Worm (Caenorhabditis elegans) whole organism, L1 larva: ENCODE data around the gene ZK550.2.
A peak's percentile ranks its signal among the peaks of the same experiment; 100 is the strongest.

Experiments used
- C04F5.9 ChIP-seq: sonication (generic microtip); optimal IDR thresholded peaks from 2 replicates; lab custom pipeline; 2016; ENCODE audit warnings: missing genetic modification characterization, missing compliant biosample characterization
- Y116A8C.19 ChIP-seq: sonication (generic microtip); optimal IDR thresholded peaks from 2 replicates; lab custom pipeline; 2016; ENCODE audit warnings: missing compliant biosample characterization, missing genetic modification characterization, borderline replicate concordance
- aha-1 ChIP-seq: fragments of 150-350 bp; optimal IDR thresholded peaks from 2 replicates; lab custom pipeline; 2014; ENCODE audit warnings: missing biosample characterization, missing genetic modification characterization
- aly-2 ChIP-seq: fragments of 150-350 bp; optimal IDR thresholded peaks from 2 replicates; lab custom pipeline; 2014; ENCODE audit warnings: missing biosample characterization, missing genetic modification characterization
- ama-1 ChIP-seq: fragments of 150-350 bp; optimal IDR thresholded peaks from 2 replicates; lab custom pipeline; 2014
- ceh-63 ChIP-seq: fragments of 200-800 bp; sonication (Bioruptor generic); optimal IDR thresholded peaks from 2 replicates; lab custom pipeline; 2018; ENCODE audit warnings: mild to moderate bottlenecking, missing genetic modification characterization, missing compliant biosample characterization
- ceh-88 ChIP-seq: fragments of 200-800 bp; sonication (Bioruptor generic); IDR thresholded peaks from 2 replicates; pipeline ENCODE4 v1.3.6; 2022; ENCODE audit warnings: missing genetic modification characterization, missing compliant biosample characterization
- ces-1 ChIP-seq: fragments of 150-350 bp; optimal IDR thresholded peaks from 2 replicates; lab custom pipeline; 2014; ENCODE audit warnings: missing biosample characterization, missing genetic modification reagents, missing genetic modification characterization
- dpl-1 ChIP-seq, 3 experiments: fragments of 150-350 bp in 2 of 3; sonication (generic microtip) in 1 of 3; optimal IDR thresholded peaks; 2 replicates each; lab custom pipeline; 2014 to 2017; ENCODE audit warnings: missing biosample characterization in 3 of 3, missing genetic modification characterization in 3 of 3, missing genetic modification reagents in 3 of 3
- efl-1 ChIP-seq, 4 experiments: fragments of 150-350 bp; optimal IDR thresholded peaks in 3 of 4; peaks in 1 of 4; 1 replicate in 1 of 4; 2 replicates in 3 of 4; lab custom pipeline; 2014; ENCODE audit warnings: missing biosample characterization in 2 of 4, missing genetic modification characterization in 2 of 4, missing genetic modification reagents in 2 of 4
- efl-3 ChIP-seq: fragments of 200-800 bp; sonication (Bioruptor generic); optimal IDR thresholded peaks from 2 replicates; lab custom pipeline; 2018; ENCODE audit warnings: mild to moderate bottlenecking, missing genetic modification characterization, missing compliant biosample characterization
- egl-13 ChIP-seq: sonication (generic microtip); optimal IDR thresholded peaks from 2 replicates; lab custom pipeline; 2016; ENCODE audit warnings: missing genotype, missing genetic modification reagents, missing genetic modification characterization, missing compliant biosample characterization
- egl-27 ChIP-seq, 2 experiments: fragments of 150-350 bp in 1 of 2; sonication (generic microtip); optimal IDR thresholded peaks; 3 replicates each; lab custom pipeline; 2017 to 2018; ENCODE audit warnings: missing biosample characterization in 2 of 2, missing genetic modification characterization in 2 of 2, missing genetic modification reagents in 2 of 2
- elt-3 ChIP-seq, 6 experiments: fragments of 150-350 bp in 1 of 6; sonication (generic microtip); optimal IDR thresholded peaks; 2 replicates each; lab custom pipeline; 2017 to 2018; ENCODE audit warnings: missing biosample characterization in 6 of 6, missing genetic modification characterization in 6 of 6, inconsistent platforms in 1 of 6
- ets-5 ChIP-seq: fragments of 200-800 bp; sonication (Bioruptor generic); IDR thresholded peaks from 2 replicates; pipeline ENCODE4 v1.3.6; 2022; ENCODE audit warnings: missing genetic modification characterization, missing compliant biosample characterization
- fkh-10 ChIP-seq: sonication (generic microtip); optimal IDR thresholded peaks from 2 replicates; lab custom pipeline; 2017; ENCODE audit warnings: missing biosample characterization, missing genetic modification reagents, missing genetic modification characterization
- fkh-4 ChIP-seq: sonication (generic microtip); optimal IDR thresholded peaks from 2 replicates; lab custom pipeline; 2016; ENCODE audit warnings: missing compliant biosample characterization, missing genetic modification characterization, borderline replicate concordance
- fkh-8 ChIP-seq: sonication (generic microtip); optimal IDR thresholded peaks from 2 replicates; lab custom pipeline; 2016; ENCODE audit warnings: mild to moderate bottlenecking, missing genetic modification characterization, missing compliant biosample characterization
- irx-1 ChIP-seq: sonication (generic microtip); optimal IDR thresholded peaks from 2 replicates; lab custom pipeline; 2016; ENCODE audit warnings: missing genetic modification characterization, missing compliant biosample characterization
- isw-1 ChIP-seq: fragments of 200-800 bp; sonication (Bioruptor generic); IDR thresholded peaks from 2 replicates; pipeline ENCODE4 v1.3.6; 2022; ENCODE audit warnings: missing genetic modification characterization, missing compliant biosample characterization
- lin-13 ChIP-seq: fragments of 150-350 bp; optimal IDR thresholded peaks from 2 replicates; lab custom pipeline; 2014; ENCODE audit warnings: missing biosample characterization, missing genetic modification reagents, missing genetic modification characterization
- lin-35 ChIP-seq, 2 experiments: fragments of 150-350 bp; optimal IDR thresholded peaks; 2 replicates each; lab custom pipeline; 2014; ENCODE audit warnings: missing biosample characterization in 2 of 2, missing genetic modification characterization in 2 of 2, missing genetic modification reagents in 2 of 2
- lin-39 ChIP-seq: fragments of 150-350 bp; optimal IDR thresholded peaks from 2 replicates; lab custom pipeline; 2014; ENCODE audit warnings: missing biosample characterization, missing genetic modification reagents, missing genetic modification characterization
- lir-3 ChIP-seq: sonication (generic microtip); optimal IDR thresholded peaks from 2 replicates; lab custom pipeline; 2016; ENCODE audit warnings: mild to moderate bottlenecking, missing genetic modification characterization, moderate library complexity, missing compliant biosample characterization; ENCODE audit not compliant: poor library complexity
- lsy-2 ChIP-seq, 2 experiments: fragments of 150-350 bp; optimal IDR thresholded peaks; 2 replicates each; lab custom pipeline; 2014; ENCODE audit warnings: missing biosample characterization in 2 of 2, missing genetic modification characterization in 2 of 2
- mab-9 ChIP-seq: fragments of 200-800 bp; sonication (Bioruptor generic); IDR thresholded peaks from 2 replicates; pipeline ENCODE4 v1.3.6; 2022; ENCODE audit warnings: missing genetic modification reagents, missing genetic modification characterization, missing compliant biosample characterization
- mdl-1 ChIP-seq, 2 experiments: fragments of 150-350 bp; optimal IDR thresholded peaks; 2 replicates each; lab custom pipeline; 2014 to 2017; ENCODE audit warnings: missing biosample characterization in 2 of 2, missing genetic modification characterization in 2 of 2, inconsistent platforms in 1 of 2
- mep-1 ChIP-seq: fragments of 150-350 bp; optimal IDR thresholded peaks from 2 replicates; lab custom pipeline; 2014; ENCODE audit warnings: missing biosample characterization, missing genetic modification characterization
- nhr-19 ChIP-seq: fragments of 200-800 bp; sonication (Bioruptor generic); conservative IDR thresholded peaks from 2 replicates; pipeline ENCODE4 v1.3.6; 2022; ENCODE audit warnings: missing genetic modification characterization, missing compliant biosample characterization
- nhr-20 ChIP-seq: sonication (generic microtip); optimal IDR thresholded peaks from 2 replicates; lab custom pipeline; 2016; ENCODE audit warnings: mild to moderate bottlenecking, missing genetic modification characterization, missing compliant biosample characterization
- nhr-76 ChIP-seq: sonication (generic microtip); optimal IDR thresholded peaks from 2 replicates; lab custom pipeline; 2017; ENCODE audit warnings: missing biosample characterization, missing genetic modification characterization
- nhr-85 ChIP-seq: sonication (generic microtip); peaks from one replicate; lab custom pipeline; 2016; ENCODE audit warnings: missing genetic modification characterization, inconsistent platforms, missing compliant biosample characterization
- pag-3 ChIP-seq: sonication (generic microtip); optimal IDR thresholded peaks from 2 replicates; lab custom pipeline; 2017; ENCODE audit warnings: missing genetic modification characterization, mild to moderate bottlenecking, missing compliant biosample characterization, antibody characterized with exemption, borderline replicate concordance; ENCODE audit not compliant: insufficient read depth
- pqm-1 ChIP-seq: sonication (generic microtip); optimal IDR thresholded peaks from 3 replicates; lab custom pipeline; 2017; ENCODE audit warnings: missing biosample characterization, missing genetic modification characterization
- skn-1 ChIP-seq: fragments of 150-350 bp; optimal IDR thresholded peaks from 2 replicates; lab custom pipeline; 2014; ENCODE audit warnings: missing biosample characterization, missing genetic modification characterization
- snpc-4 ChIP-seq: fragments of 150-350 bp; optimal IDR thresholded peaks from 2 replicates; lab custom pipeline; 2014; ENCODE audit warnings: missing biosample characterization, missing genetic modification characterization
- snu-23 ChIP-seq: sonication (generic microtip); optimal IDR thresholded peaks from 2 replicates; lab custom pipeline; 2016; ENCODE audit warnings: missing genetic modification characterization, missing compliant biosample characterization
- sup-37 ChIP-seq: fragments of 200-800 bp; sonication (Bioruptor generic); optimal IDR thresholded peaks from 2 replicates; lab custom pipeline; 2018; ENCODE audit warnings: mild to moderate bottlenecking, missing genetic modification characterization, missing compliant biosample characterization
- tbx-2 ChIP-seq: sonication (generic microtip); optimal IDR thresholded peaks from 2 replicates; lab custom pipeline; 2016; ENCODE audit warnings: missing genetic modification characterization, missing compliant biosample characterization
- unc-30 ChIP-seq: sonication (generic microtip); optimal IDR thresholded peaks from 2 replicates; lab custom pipeline; 2017; ENCODE audit warnings: missing biosample characterization, missing genetic modification characterization
- unc-62 ChIP-seq: fragments of 150-350 bp; optimal IDR thresholded peaks from 2 replicates; lab custom pipeline; 2014; ENCODE audit warnings: missing biosample characterization, missing genetic modification reagents, missing genetic modification characterization
- vab-15 ChIP-seq: sonication (generic microtip); optimal IDR thresholded peaks from 2 replicates; lab custom pipeline; 2017; ENCODE audit warnings: missing genotype, mild to moderate bottlenecking, missing genetic modification characterization, missing compliant biosample characterization
- ztf-4 ChIP-seq: fragments of 150-350 bp; optimal IDR thresholded peaks from 2 replicates; lab custom pipeline; 2014; ENCODE audit warnings: missing biosample characterization, missing genetic modification characterization

Gene ZK550.2

DNA sequence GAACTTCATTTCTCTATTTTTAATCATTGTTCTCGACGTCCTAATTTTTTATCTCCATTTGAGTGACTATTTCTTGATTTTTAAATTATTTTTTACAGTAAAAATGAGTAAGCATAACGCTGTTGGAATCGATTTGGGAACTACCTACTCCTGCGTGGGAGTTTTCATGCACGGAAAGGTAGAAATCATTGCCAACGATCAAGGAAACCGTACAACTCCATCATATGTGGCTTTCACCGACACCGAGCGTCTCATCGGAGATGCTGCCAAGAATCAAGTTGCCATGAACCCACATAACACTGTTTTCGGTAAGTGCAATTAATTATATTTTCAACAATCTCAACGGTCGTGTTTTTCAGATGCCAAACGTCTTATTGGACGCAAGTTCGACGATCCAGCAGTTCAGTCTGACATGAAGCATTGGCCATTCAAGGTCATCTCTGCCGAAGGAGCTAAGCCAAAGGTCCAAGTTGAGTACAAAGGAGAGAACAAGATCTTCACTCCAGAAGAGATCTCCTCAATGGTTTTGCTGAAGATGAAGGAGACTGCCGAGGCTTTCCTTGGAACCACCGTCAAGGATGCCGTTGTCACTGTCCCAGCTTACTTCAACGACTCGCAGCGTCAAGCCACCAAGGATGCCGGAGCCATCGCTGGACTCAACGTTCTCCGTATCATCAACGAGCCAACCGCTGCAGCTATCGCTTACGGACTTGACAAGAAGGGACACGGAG lies 33.6 kb downstream of the ZK550.2 start, which contains the start of gene hsp-1:
Gene hsp-1 (plus strand): TSS at position 99 of the 731 bp plus-strand sequence.
- peak; percentile 46 for TF ChIP-seq ama-1 (lab: Kevin White, UChicago)
- peak; percentile 50; the same call in 1 of the 2 replicates for TF ChIP-seq mab-9 (GFP tag; lab: Robert Waterston, UW)
- TF ChIP-seq ceh-88 (GFP tag; lab: Robert Waterston, UW) = no peak
- TF ChIP-seq lir-3 (tag; lab: Kevin White, UChicago) = no peak
- TF ChIP-seq egl-27 (tag; optimal IDR thresholded peaks at IDR 0.05; lab: Kevin White, UChicago) = no peak
- no peak for TF ChIP-seq fkh-10 (GFP tag; lab: Kevin White, UChicago)
- no peak for TF ChIP-seq mdl-1 (tag; optimal IDR thresholded peaks at IDR 0.05; lab: Kevin White, UChicago)
- no peak for TF ChIP-seq snpc-4 (tag; lab: Kevin White, UChicago)
- TF ChIP-seq egl-13 (tag; lab: Kevin White, UChicago) = no peak
- TF ChIP-seq sup-37 (GFP tag; lab: Kevin White, UChicago) = no peak
- TF ChIP-seq pqm-1 (tag; lab: Kevin White, UChicago) = no peak
- TF ChIP-seq pag-3 (tag; lab: Kevin White, UChicago) = no peak
- TF ChIP-seq ztf-4 = no peak
- TF ChIP-seq efl-3 = no peak
- no peak for TF ChIP-seq Y116A8C.19
- peak; percentile 17 for TF ChIP-seq skn-1 (tag; lab: Kevin White, UChicago)
- TF ChIP-seq aly-2 = no peak
- TF ChIP-seq snu-23 (GFP tag; lab: Kevin White, UChicago) = no peak
- peak; percentile 71 for TF ChIP-seq ceh-63 (GFP tag; lab: Kevin White, UChicago)
- no peak for TF ChIP-seq unc-30 (tag; lab: Kevin White, UChicago)
- no peak for TF ChIP-seq nhr-76 (tag; lab: Kevin White, UChicago)
- TF ChIP-seq lin-13 (GFP tag; lab: Kevin White, UChicago) = no peak
- no peak for TF ChIP-seq elt-3 (tag; optimal IDR thresholded peaks at IDR 0.05; lab: Kevin White, UChicago)
- no peak for TF ChIP-seq nhr-19
- TF ChIP-seq C04F5.9 (tag; lab: Kevin White, UChicago) = no peak
- TF ChIP-seq fkh-8 = no peak
- no peak for TF ChIP-seq lin-35 (GFP tag; optimal IDR thresholded peaks at IDR 0.05; lab: Kevin White, UChicago)
- TF ChIP-seq ets-5 (GFP tag; lab: Robert Waterston, UW) = no peak
- TF ChIP-seq unc-62 (GFP tag; lab: Kevin White, UChicago) = no peak

DNA sequence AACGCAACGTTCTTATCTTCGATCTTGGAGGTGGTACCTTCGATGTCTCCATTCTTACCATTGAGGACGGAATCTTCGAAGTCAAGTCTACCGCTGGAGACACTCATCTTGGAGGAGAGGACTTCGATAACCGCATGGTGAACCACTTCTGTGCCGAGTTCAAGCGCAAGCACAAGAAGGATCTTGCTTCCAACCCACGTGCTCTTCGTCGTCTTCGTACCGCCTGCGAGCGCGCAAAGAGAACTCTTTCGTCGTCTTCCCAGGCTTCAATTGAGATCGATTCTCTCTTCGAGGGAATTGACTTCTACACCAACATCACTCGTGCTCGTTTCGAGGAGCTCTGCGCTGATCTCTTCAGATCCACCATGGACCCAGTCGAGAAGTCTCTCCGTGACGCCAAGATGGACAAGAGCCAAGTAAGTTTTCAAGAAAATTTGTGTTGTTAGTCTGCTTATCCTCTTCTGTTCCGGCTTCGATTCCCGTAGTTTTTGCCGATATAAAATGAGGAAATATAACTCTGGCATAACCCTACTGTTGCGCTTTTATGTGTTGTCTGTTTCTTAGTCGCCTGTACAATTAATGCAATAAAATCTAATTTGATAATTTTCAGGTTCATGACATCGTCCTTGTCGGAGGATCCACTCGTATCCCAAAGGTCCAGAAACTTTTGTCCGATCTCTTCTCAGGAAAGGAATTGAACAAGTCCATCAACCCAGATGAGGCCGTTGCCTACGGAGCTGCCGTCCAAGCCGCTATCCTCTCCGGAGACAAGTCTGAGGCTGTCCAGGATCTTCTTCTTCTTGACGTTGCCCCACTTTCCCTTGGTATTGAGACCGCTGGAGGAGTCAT lies 34.4 kb downstream of the ZK550.2 start:
- TF ChIP-seq nhr-85 (tag; lab: Kevin White, UChicago) = peak; percentile 38
- TF ChIP-seq vab-15 (tag; lab: Kevin White, UChicago) = no peak
- peak; percentile 1 for TF ChIP-seq fkh-8
- no peak for TF ChIP-seq efl-1 (optimal IDR thresholded peaks at IDR 0.05; lab: Kevin White, UChicago)
- peak in 1 of 2 experiments; percentile 73 for TF ChIP-seq efl-1 (GFP tag; optimal IDR thresholded peaks at IDR 0.05 in 1 of 2; lab: Kevin White, UChicago)
- TF ChIP-seq Y116A8C.19 = no peak
- no peak for TF ChIP-seq aha-1 (tag; lab: Kevin White, UChicago)
- no peak for TF ChIP-seq nhr-19
- TF ChIP-seq dpl-1 (GFP tag; optimal IDR thresholded peaks at IDR 0.05; lab: Kevin White, UChicago) = no peak
- TF ChIP-seq irx-1 (tag; lab: Kevin White, UChicago) = no peak
- peak; percentile 35 for TF ChIP-seq skn-1 (tag; lab: Kevin White, UChicago)
- peak; percentile 17 for TF ChIP-seq mep-1 (tag; lab: Kevin White, UChicago)
- no peak for TF ChIP-seq egl-13 (tag; lab: Kevin White, UChicago)
- no peak for TF ChIP-seq mab-9 (GFP tag; lab: Robert Waterston, UW)
- no peak for TF ChIP-seq isw-1 (GFP tag; lab: Robert Waterston, UW)
- no peak for TF ChIP-seq C04F5.9 (tag; lab: Kevin White, UChicago)
- TF ChIP-seq elt-3 (tag; optimal IDR thresholded peaks at IDR 0.05; lab: Kevin White, UChicago) = no peak
- TF ChIP-seq lsy-2 (tag; optimal IDR thresholded peaks at IDR 0.05; lab: Kevin White, UChicago) = no peak
- TF ChIP-seq nhr-20 = no peak
- TF ChIP-seq fkh-4 (tag; lab: Kevin White, UChicago) = no peak
- TF ChIP-seq ceh-88 (GFP tag; lab: Robert Waterston, UW) = no peak
- TF ChIP-seq snpc-4 (tag; lab: Kevin White, UChicago) = no peak
- no peak for TF ChIP-seq ces-1
- peak; percentile 47 for TF ChIP-seq aly-2
- no peak for TF ChIP-seq lin-39 (tag; lab: Kevin White, UChicago)
- TF ChIP-seq ztf-4 = no peak
- TF ChIP-seq tbx-2 (tag; lab: Kevin White, UChicago) = no peak
- TF ChIP-seq ama-1 (lab: Kevin White, UChicago) = peak; percentile 68
- no peak for TF ChIP-seq ceh-63 (GFP tag; lab: Kevin White, UChicago)
